Fruit fly (Drosophila melanogaster): Measurements from ENCODE around the gene CG34177.

The CG34177 gene

dm6 chr2L:4444457-4444856 lies 10.7 kb downstream of the CG34177 start, which contains the start of the genes morgue and Elp3 (continued):
- TF ChIP-seq CG9932 (GFP tag; IDR thresholded peaks at IDR 0.05) (no peak), CG16813 (GFP tag; IDR thresholded peaks at IDR 0.05; ENCODE audit: partially characterized antibody) (peak; percentile 74), mirr (GFP tag; optimal IDR thresholded peaks at IDR 0.05) (peak; percentile 14), Sry-δ (GFP tag; optimal IDR thresholded peaks at IDR 0.05) (peak; percentile 61), Xrp1 (GFP tag; IDR thresholded peaks at IDR 0.05) (0 out of 2 replicates have a peak, but pooled peaks have one; percentile 6), pho (GFP tag; optimal IDR thresholded peaks at IDR 0.05) (no peak), YL-1 (GFP tag; optimal IDR thresholded peaks at IDR 0.05) (peak; percentile 89), Fer2 (tag; optimal IDR thresholded peaks at IDR 0.05) (no peak), bbx (GFP tag; IDR thresholded peaks at IDR 0.05; ENCODE audit: partially characterized antibody) (peak; percentile 87), crp (GFP tag; optimal IDR thresholded peaks at IDR 0.05) (no peak), Dref (GFP tag; IDR thresholded peaks at IDR 0.05) (peak; percentile 86), B-H2 (GFP tag; optimal IDR thresholded peaks at IDR 0.05) (peak; percentile 6), MTF-1 (GFP tag; optimal IDR thresholded peaks at IDR 0.05; ENCODE audit: borderline replicate concordance) (no peak), CG34224 (GFP tag; IDR thresholded peaks at IDR 0.05; ENCODE audit: partially characterized antibody) (peak; percentile 78), dm (GFP tag; optimal IDR thresholded peaks at IDR 0.05) (peak; percentile 89), NfI (GFP tag; optimal IDR thresholded peaks at IDR 0.05) (no peak), CG17912 (GFP tag; optimal IDR thresholded peaks at IDR 0.05) (no peak), Hmr (GFP tag; optimal IDR thresholded peaks at IDR 0.05) (no peak), CG10543 (GFP tag; optimal IDR thresholded peaks at IDR 0.05) (no peak), mld (GFP tag; IDR thresholded peaks at IDR 0.05; ENCODE audit: partially characterized antibody) (peak; percentile 89), Dll (GFP tag; IDR thresholded peaks at IDR 0.05; ENCODE audit: partially characterized antibody) (peak; percentile 65; the same call in 2 of the 4 replicates), grau (tag; optimal IDR thresholded peaks at IDR 0.05) (peak; percentile 14), CG13894 (tag; optimal IDR thresholded peaks at IDR 0.05) (no peak), CG1603 (tag; optimal IDR thresholded peaks at IDR 0.05) (peak; percentile 94), tna (GFP tag; IDR thresholded peaks at IDR 0.05; ENCODE audit: partially characterized antibody) (peak; percentile 83), CG12659 (GFP tag; optimal IDR thresholded peaks at IDR 0.05) (peak; percentile 49), cwo (GFP tag; optimal IDR thresholded peaks at IDR 0.05) (peak; percentile 45), sens (GFP tag) (peak; percentile 56), Nf-YC (tag; optimal IDR thresholded peaks at IDR 0.05) (peak; percentile 15), HmgZ (tag; optimal IDR thresholded peaks at IDR 0.05) (peak; percentile 26), br (optimal IDR thresholded peaks at IDR 0.05) (no peak), Atf6 (GFP tag; IDR thresholded peaks at IDR 0.05) (no peak), CG13287 (GFP tag; IDR thresholded peaks at IDR 0.05; ENCODE audit: partially characterized antibody) (peak; percentile 78), fd102C (GFP tag; optimal IDR thresholded peaks at IDR 0.05) (no peak), MESR4 (GFP tag; optimal IDR thresholded peaks at IDR 0.05) (peak; percentile 86), chinmo (GFP tag; IDR thresholded peaks at IDR 0.05; ENCODE audit: partially characterized antibody) (0 out of 4 replicates have a peak, but pooled peaks have one; percentile 61), CG4617 (GFP tag; optimal IDR thresholded peaks at IDR 0.05; ENCODE audit: borderline replicate concordance) (peak; percentile 86), CG10267 (tag; optimal IDR thresholded peaks at IDR 0.05) (peak; percentile 56), zen2 (GFP tag; IDR thresholded peaks at IDR 0.05; ENCODE audit: partially characterized antibody) (peak; percentile 79), CG6791 (GFP tag; IDR thresholded peaks at IDR 0.05; ENCODE audit: partially characterized antibody) (peak; percentile 77), vnd (GFP tag; IDR thresholded peaks at IDR 0.05; ENCODE audit: partially characterized antibody) (peak; percentile 66), amos (GFP tag; IDR thresholded peaks at IDR 0.05; ENCODE audit: partially characterized antibody) (peak; percentile 68; the same call in 1 of the 2 replicates), nmo (GFP tag; optimal IDR thresholded peaks at IDR 0.05) (peak; percentile 5), pzg (GFP tag; optimal IDR thresholded peaks at IDR 0.05) (peak; percentile 84), trem (tag; optimal IDR thresholded peaks at IDR 0.05) (peak; percentile 91), hbn (GFP tag; IDR thresholded peaks at IDR 0.05; ENCODE audit: partially characterized antibody) (peak; percentile 51), MBD-R2 (GFP tag; IDR thresholded peaks at IDR 0.05) (peak; percentile 84), Dip3 (GFP tag; optimal IDR thresholded peaks at IDR 0.05) (no peak)

All from whole organism, embryonic.